Worm (Caenorhabditis elegans): Measurements from ENCODE around the gene K01A6.4.

The K01A6.4 gene

ce11 chrIV:11759852-11760251 is 19.7 kb upstream of the K01A6.4 start:
- TF ChIP-seq dao-5 (tag; optimal IDR thresholded peaks at IDR 0.05) (no peak), W03F9.2 (tag; optimal IDR thresholded peaks at IDR 0.05) (no peak), him-1 (tag; optimal IDR thresholded peaks at IDR 0.05) (no peak)

- TF ChIP-seq him-1 (tag; optimal IDR thresholded peaks at IDR 0.05) (peak; percentile 77), W03F9.2 (tag; optimal IDR thresholded peaks at IDR 0.05) (no peak)
Observed at ce11 chrIV:11755907-11756306, 15.8 kb upstream of the K01A6.4 start, which contains the start of gene T12A7.9. T12A7.9 (minus strand) TSS chrIV:11756007.

- TF ChIP-seq him-1 (tag; optimal IDR thresholded peaks at IDR 0.05) (no peak), dao-5 (tag; optimal IDR thresholded peaks at IDR 0.05) (no peak), W03F9.2 (tag; optimal IDR thresholded peaks at IDR 0.05) (no peak)
Observed at ce11 chrIV:11755003-11755402, 14.9 kb upstream of the K01A6.4 start, which contains the start of gene T12A7.10. T12A7.10 (minus strand) TSS chrIV:11755103.

ce11 chrIV:11754328-11754727 is 14.2 kb upstream of the K01A6.4 start, which contains the start of gene scl-18:
scl-18 (minus strand) TSS chrIV:11754428.
- no peak for TF ChIP-seq W03F9.2 (tag; optimal IDR thresholded peaks at IDR 0.05)
- TF ChIP-seq dao-5 (tag; optimal IDR thresholded peaks at IDR 0.05), result no peak
- TF ChIP-seq him-1 (tag; optimal IDR thresholded peaks at IDR 0.05), result no peak

- no peak for TF ChIP-seq him-1 (tag; optimal IDR thresholded peaks at IDR 0.05)
- no peak for TF ChIP-seq dao-5 (tag; optimal IDR thresholded peaks at IDR 0.05)
Observed at ce11 chrIV:11748852-11749251, 8.7 kb upstream of the K01A6.4 start, which contains the start of gene T12A7.6. T12A7.6 (plus strand) TSS chrIV:11749220.

ce11 chrIV:11745340-11745739 is 5.2 kb upstream of the K01A6.4 start, which contains the start of gene gem-4:
gem-4 (plus strand) TSS chrIV:11745640.
- TF ChIP-seq him-1 (tag; optimal IDR thresholded peaks at IDR 0.05) (no peak), dao-5 (tag; optimal IDR thresholded peaks at IDR 0.05) (no peak), W03F9.2 (tag; optimal IDR thresholded peaks at IDR 0.05) (no peak)

ce11 chrIV:11744287-11744686 is 4.2 kb upstream of the K01A6.4 start:
- TF ChIP-seq him-1 (tag; optimal IDR thresholded peaks at IDR 0.05) (no peak), dao-5 (tag; optimal IDR thresholded peaks at IDR 0.05) (no peak)

ce11 chrIV:11743813-11744212 is 3.7 kb upstream of the K01A6.4 start:
- TF ChIP-seq him-1 (tag; optimal IDR thresholded peaks at IDR 0.05), result no peak
- no peak for TF ChIP-seq dao-5 (tag; optimal IDR thresholded peaks at IDR 0.05)
- no peak for TF ChIP-seq W03F9.2 (tag; optimal IDR thresholded peaks at IDR 0.05)

ce11 chrIV:11742406-11742805 is 2.3 kb upstream of the K01A6.4 start, which contains the start of gene K01A6.5:
K01A6.5 (plus strand) TSS chrIV:11742706.
- no peak for TF ChIP-seq dao-5 (tag; optimal IDR thresholded peaks at IDR 0.05)
- TF ChIP-seq W03F9.2 (tag; optimal IDR thresholded peaks at IDR 0.05), result no peak
- no peak for TF ChIP-seq him-1 (tag; optimal IDR thresholded peaks at IDR 0.05)

ce11 chrIV:11738092-11738617 is 1.9 kb downstream of the K01A6.4 start, which contains the start of gene K01A6.7:
K01A6.7 (minus strand) TSS chrIV:11738567.
- TF ChIP-seq dao-5 (tag; optimal IDR thresholded peaks at IDR 0.05) (no peak), him-1 (tag; optimal IDR thresholded peaks at IDR 0.05) (no peak), W03F9.2 (tag; optimal IDR thresholded peaks at IDR 0.05) (no peak)

- TF ChIP-seq dao-5 (tag; optimal IDR thresholded peaks at IDR 0.05), result no peak
- TF ChIP-seq W03F9.2 (tag; optimal IDR thresholded peaks at IDR 0.05), result no peak
- TF ChIP-seq him-1 (tag; optimal IDR thresholded peaks at IDR 0.05), result no peak
Observed at ce11 chrIV:11737269-11737668, 2.8 kb downstream of the K01A6.4 start, which contains the start of gene K01A6.8. K01A6.8 (minus strand) TSS chrIV:11737369.

ce11 chrIV:11735025-11735424 is 5.1 kb downstream of the K01A6.4 start, which contains the start of gene K01A6.6:
K01A6.6 (plus strand) TSS chrIV:11735325.
- TF ChIP-seq W03F9.2 (tag; optimal IDR thresholded peaks at IDR 0.05) (no peak), dao-5 (tag; optimal IDR thresholded peaks at IDR 0.05) (no peak), him-1 (tag; optimal IDR thresholded peaks at IDR 0.05) (no peak)

ce11 chrIV:11723255-11723654 is 16.8 kb downstream of the K01A6.4 start:
- TF ChIP-seq him-1 (tag; optimal IDR thresholded peaks at IDR 0.05), result no peak
- TF ChIP-seq dao-5 (tag; optimal IDR thresholded peaks at IDR 0.05), result no peak
- TF ChIP-seq W03F9.2 (tag; optimal IDR thresholded peaks at IDR 0.05), result no peak

- TF ChIP-seq W03F9.2 (tag; optimal IDR thresholded peaks at IDR 0.05), result no peak
- no peak for TF ChIP-seq dao-5 (tag; optimal IDR thresholded peaks at IDR 0.05)
Observed at ce11 chrIV:11721878-11722277, 18.2 kb downstream of the K01A6.4 start.

ce11 chrIV:11718653-11719052 is 21.5 kb downstream of the K01A6.4 start:
- TF ChIP-seq him-1 (tag; optimal IDR thresholded peaks at IDR 0.05) (no peak), dao-5 (tag; optimal IDR thresholded peaks at IDR 0.05) (no peak), W03F9.2 (tag; optimal IDR thresholded peaks at IDR 0.05) (no peak)
